Worm (Caenorhabditis elegans) whole organism, L2 larva: ENCODE results near the gene F49C12.3.

Source experiments
- blmp-1 ChIP-seq: sonication (generic microtip); optimal IDR thresholded peaks from 2 replicates; lab custom pipeline; 2017; ENCODE audit warnings: missing genetic modification characterization, mild to moderate bottlenecking, missing compliant biosample characterization, antibody characterized with exemption, moderate library complexity; ENCODE audit not compliant: insufficient read depth
- elt-1 ChIP-seq: fragments of 150-350 bp; optimal IDR thresholded peaks from 2 replicates; lab custom pipeline; 2014; ENCODE audit warnings: missing biosample characterization, missing genetic modification characterization
- fos-1 ChIP-seq: fragments of 150-350 bp; optimal IDR thresholded peaks from 2 replicates; lab custom pipeline; 2014; ENCODE audit warnings: missing biosample characterization, missing genetic modification characterization
- gmeb-1 ChIP-seq: fragments of 150-350 bp; optimal IDR thresholded peaks from 2 replicates; lab custom pipeline; 2014; ENCODE audit warnings: missing biosample characterization, missing genetic modification characterization
- lin-11 ChIP-seq: fragments of 150-350 bp; sonication (generic microtip); optimal IDR thresholded peaks from 2 replicates; lab custom pipeline; 2014; ENCODE audit warnings: missing biosample characterization, missing genetic modification characterization, inconsistent platforms, mixed read lengths
- lsy-2 ChIP-seq, 2 experiments: fragments of 150-350 bp in 1 of 2; sonication (generic microtip) in 1 of 2; optimal IDR thresholded peaks; 2 replicates each; lab custom pipeline; 2014 to 2017; ENCODE audit warnings: missing biosample characterization in 2 of 2, missing genetic modification characterization in 2 of 2
- mab-5 ChIP-seq: fragments of 150-350 bp; optimal IDR thresholded peaks from 2 replicates; lab custom pipeline; 2014; ENCODE audit warnings: missing biosample characterization, missing genetic modification characterization
- mdl-1 ChIP-seq, 2 experiments: fragments of 150-350 bp in 1 of 2; sonication (generic microtip) in 1 of 2; optimal IDR thresholded peaks; 2 replicates each; lab custom pipeline; 2017; ENCODE audit warnings: missing biosample characterization in 2 of 2, missing genetic modification characterization in 2 of 2
- nhr-10 ChIP-seq: sonication (generic microtip); optimal IDR thresholded peaks from 2 replicates; lab custom pipeline; 2017; ENCODE audit warnings: missing biosample characterization, missing genetic modification characterization
- nhr-12 ChIP-seq: fragments of 150-350 bp; optimal IDR thresholded peaks from 2 replicates; lab custom pipeline; 2014; ENCODE audit warnings: missing biosample characterization, missing genetic modification characterization
- unc-62 ChIP-seq: fragments of 150-350 bp; optimal IDR thresholded peaks from 2 replicates; lab custom pipeline; 2014; ENCODE audit warnings: missing biosample characterization, missing genetic modification reagents, missing genetic modification characterization

DNA sequence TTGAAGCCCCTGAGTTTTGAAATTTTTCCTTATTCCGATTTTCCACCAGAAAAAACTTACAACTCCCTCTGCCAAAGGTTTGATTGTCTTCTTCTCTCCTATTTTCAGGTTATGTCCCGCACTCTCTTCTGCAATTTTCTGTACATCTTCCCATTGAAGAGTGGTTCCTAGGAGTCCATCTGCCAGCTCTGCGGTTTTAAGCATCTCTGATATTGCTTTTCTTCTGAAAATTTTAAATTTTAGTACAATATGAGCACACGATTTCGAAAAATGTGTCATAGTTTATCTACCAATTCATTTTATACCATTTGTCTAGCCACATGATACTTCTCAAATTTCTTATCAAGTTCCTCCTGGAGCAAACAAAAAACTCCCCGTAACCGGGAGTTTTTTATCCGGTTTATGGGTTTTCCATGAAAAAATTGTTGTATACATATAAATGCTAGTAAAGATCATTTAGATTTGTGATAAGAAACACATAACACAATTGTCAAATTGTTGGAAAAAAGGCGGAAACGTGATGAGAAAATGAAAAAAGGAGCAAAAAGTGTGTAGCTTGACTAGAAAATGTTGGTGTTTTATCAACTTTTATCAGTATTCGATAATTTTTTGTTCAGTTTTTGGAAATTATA lies 10.8 kb downstream of the F49C12.3 start:
- TF ChIP-seq blmp-1, result no peak
- TF ChIP-seq lsy-2 (tag; optimal IDR thresholded peaks at IDR 0.05; lab: Kevin White, UChicago), result no peak
- TF ChIP-seq mdl-1 (tag; optimal IDR thresholded peaks at IDR 0.05; lab: Kevin White, UChicago), result no peak
- no peak for TF ChIP-seq nhr-12 (tag; lab: Kevin White, UChicago)
- no peak for TF ChIP-seq gmeb-1 (tag; lab: Kevin White, UChicago)
- TF ChIP-seq unc-62 (GFP tag; lab: Kevin White, UChicago), result no peak
- TF ChIP-seq elt-1, result no peak
- no peak for TF ChIP-seq nhr-10 (tag; lab: Kevin White, UChicago)
- TF ChIP-seq lin-11 (tag; lab: Kevin White, UChicago), result no peak
- no peak for TF ChIP-seq mab-5 (tag; lab: Kevin White, UChicago)
- TF ChIP-seq fos-1 (tag; lab: Kevin White, UChicago), result peak; percentile 50
